Worm (Caenorhabditis elegans) whole organism, young adult: ENCODE data around the gene wdr-62.

Experiments
- B0261.1 ChIP-seq: sonication (generic microtip); optimal IDR thresholded peaks from 2 replicates; lab custom pipeline; 2016; ENCODE audit warnings: mild to moderate bottlenecking, missing genetic modification characterization, moderate library complexity, missing compliant biosample characterization
- B0336.3 ChIP-seq: fragments of 200-800 bp; sonication (Bioruptor generic); IDR thresholded peaks from 2 replicates; pipeline ENCODE4 v1.3.6; 2022; ENCODE audit warnings: missing genetic modification characterization, missing compliant biosample characterization
- D2030.7 ChIP-seq: fragments of 200-800 bp; sonication (Bioruptor generic); IDR thresholded peaks from 2 replicates; pipeline ENCODE4 v1.3.6; 2022; ENCODE audit warnings: missing genetic modification reagents, missing genetic modification characterization, missing compliant biosample characterization
- F10E7.11 ChIP-seq: sonication (generic microtip); optimal IDR thresholded peaks from 2 replicates; lab custom pipeline; 2017; ENCODE audit warnings: mild to moderate bottlenecking, missing genetic modification characterization, moderate library complexity, missing compliant biosample characterization
- F22D6.2 ChIP-seq: sonication (generic microtip); optimal IDR thresholded peaks from 2 replicates; lab custom pipeline; 2016; ENCODE audit warnings: mild to moderate bottlenecking, missing genetic modification characterization, missing compliant biosample characterization
- K11D2.4 ChIP-seq: fragments of 200-800 bp; sonication (Bioruptor generic); IDR thresholded peaks from 2 replicates; pipeline ENCODE4 v1.3.6; 2022; ENCODE audit warnings: missing genetic modification reagents, missing genetic modification characterization, missing compliant biosample characterization
- K12H6.12 ChIP-seq: fragments of 200-800 bp; sonication (Bioruptor generic); optimal IDR thresholded peaks from 2 replicates; lab custom pipeline; 2018; ENCODE audit warnings: mild to moderate bottlenecking, missing genetic modification characterization, missing compliant biosample characterization
- T07F8.4 ChIP-seq: sonication (generic microtip); optimal IDR thresholded peaks from 2 replicates; lab custom pipeline; 2016; ENCODE audit warnings: mild to moderate bottlenecking, missing genetic modification characterization, moderate library complexity, missing compliant biosample characterization
- Y95B8A.8 ChIP-seq: fragments of 200-800 bp; sonication (Bioruptor generic); IDR thresholded peaks from 2 replicates; pipeline ENCODE4 v1.3.6; 2022; ENCODE audit warnings: missing genetic modification reagents, missing genetic modification characterization, missing compliant biosample characterization
- ZK185.1 ChIP-seq: sonication (generic microtip); optimal IDR thresholded peaks from 2 replicates; lab custom pipeline; 2016; ENCODE audit warnings: mild to moderate bottlenecking, missing genetic modification characterization, missing compliant biosample characterization; ENCODE audit not compliant: poor library complexity, severe bottlenecking
- attf-5 ChIP-seq: fragments of 200-800 bp; sonication (Bioruptor generic); optimal IDR thresholded peaks from 2 replicates; lab custom pipeline; 2018; ENCODE audit warnings: mild to moderate bottlenecking, missing genetic modification characterization, missing compliant biosample characterization
- bed-2 ChIP-seq: fragments of 200-800 bp; sonication (Bioruptor generic); IDR thresholded peaks from 2 replicates; pipeline ENCODE4 v1.3.6; 2022; ENCODE audit warnings: missing genetic modification reagents, missing genetic modification characterization, missing compliant biosample characterization
- ccch-3 ChIP-seq: fragments of 200-800 bp; sonication (Bioruptor generic); optimal IDR thresholded peaks from 2 replicates; lab custom pipeline; 2018; ENCODE audit warnings: mild to moderate bottlenecking, missing genetic modification characterization, missing compliant biosample characterization
- cebp-1 ChIP-seq, 2 experiments: fragments of 200-800 bp in 1 of 2; sonication (Bioruptor generic) in 1 of 2; sonication (generic microtip) in 1 of 2; IDR thresholded peaks in 1 of 2; optimal IDR thresholded peaks in 1 of 2; 2 replicates each; pipeline versions ENCODE4 v1.3.6 to Lab custom; 2017 to 2022; ENCODE audit warnings: missing compliant biosample characterization in 2 of 2, missing genetic modification characterization in 2 of 2, mild to moderate bottlenecking in 1 of 2, missing genetic modification reagents in 1 of 2, moderate library complexity in 1 of 2
- ceh-58 ChIP-seq: fragments of 200-800 bp; sonication (Bioruptor generic); IDR thresholded peaks from 2 replicates; pipeline ENCODE4 v1.3.6; 2022; ENCODE audit warnings: missing genetic modification characterization, missing compliant biosample characterization
- ceh-79 ChIP-seq: sonication (generic microtip); optimal IDR thresholded peaks from 2 replicates; lab custom pipeline; 2017; ENCODE audit warnings: mild to moderate bottlenecking, missing genetic modification characterization, missing compliant biosample characterization
- efl-1 ChIP-seq: fragments of 150-350 bp; optimal IDR thresholded peaks from 2 replicates; lab custom pipeline; 2014; ENCODE audit warnings: missing biosample characterization, missing genetic modification reagents, missing genetic modification characterization
- hlh-26 ChIP-seq: fragments of 200-800 bp; sonication (Bioruptor generic); conservative IDR thresholded peaks from 2 replicates; pipeline ENCODE4 v1.3.6; 2022; ENCODE audit warnings: missing genetic modification reagents, missing genetic modification characterization, missing compliant biosample characterization
- hmg-20 ChIP-seq: fragments of 200-800 bp; sonication (Bioruptor generic); IDR thresholded peaks from 2 replicates; pipeline ENCODE4 v1.3.6; 2022; ENCODE audit warnings: missing genetic modification reagents, missing genetic modification characterization, missing compliant biosample characterization
- let-526 ChIP-seq: fragments of 200-800 bp; sonication (Bioruptor generic); IDR thresholded peaks from 2 replicates; pipeline ENCODE4 v1.3.6; 2022; ENCODE audit warnings: missing genetic modification reagents, missing genetic modification characterization, missing compliant biosample characterization
- lin-54 ChIP-seq: fragments of 200-800 bp; sonication (Bioruptor generic); optimal IDR thresholded peaks from 2 replicates; lab custom pipeline; 2018; ENCODE audit warnings: mild to moderate bottlenecking, missing genetic modification characterization, missing compliant biosample characterization
- nhr-80 ChIP-seq: sonication (generic microtip); optimal IDR thresholded peaks from 2 replicates; lab custom pipeline; 2016; ENCODE audit warnings: missing genetic modification characterization, missing compliant biosample characterization
- nhr-90 ChIP-seq: sonication (generic microtip); optimal IDR thresholded peaks from 2 replicates; lab custom pipeline; 2016; ENCODE audit warnings: missing genotype, mild to moderate bottlenecking, missing genetic modification characterization, missing compliant biosample characterization
- pbrm-1 ChIP-seq: fragments of 200-800 bp; sonication (Bioruptor generic); IDR thresholded peaks from 2 replicates; pipeline ENCODE4 v1.3.6; 2022; ENCODE audit warnings: missing genetic modification reagents, missing genetic modification characterization, missing compliant biosample characterization
- rcor-1 ChIP-seq: fragments of 200-800 bp; sonication (Bioruptor generic); IDR thresholded peaks from 2 replicates; pipeline ENCODE4 v1.3.6; 2022; ENCODE audit warnings: missing genetic modification reagents, missing genetic modification characterization, missing compliant biosample characterization
- sdz-38 ChIP-seq: sonication (generic microtip); optimal IDR thresholded peaks from 2 replicates; lab custom pipeline; 2016; ENCODE audit warnings: missing genotype, missing genetic modification characterization, missing compliant biosample characterization
- snpc-1.1 ChIP-seq: sonication (generic microtip); optimal IDR thresholded peaks from 2 replicates; lab custom pipeline; 2017; ENCODE audit warnings: missing genetic modification characterization, mild to moderate bottlenecking, missing compliant biosample characterization, antibody characterized with exemption, moderate library complexity, missing genotype, missing genetic modification reagents; ENCODE audit not compliant: insufficient read depth
- snpc-3.4 ChIP-seq: sonication (generic microtip); optimal IDR thresholded peaks from 2 replicates; lab custom pipeline; 2017; ENCODE audit warnings: missing genetic modification characterization, mild to moderate bottlenecking, missing compliant biosample characterization, antibody characterized with exemption, moderate library complexity, missing genotype, missing genetic modification reagents
- unc-130 ChIP-seq: sonication (generic microtip); optimal IDR thresholded peaks from 2 replicates; lab custom pipeline; 2016; ENCODE audit warnings: missing genetic modification reagents, missing genetic modification characterization, missing compliant biosample characterization
- zfh-2 ChIP-seq: fragments of 200-800 bp; sonication (Bioruptor generic); conservative IDR thresholded peaks from 2 replicates; pipeline ENCODE4 v1.3.6; 2022; ENCODE audit warnings: missing genetic modification reagents, missing genetic modification characterization, missing compliant biosample characterization
- ztf-18 ChIP-seq: sonication (generic microtip); optimal IDR thresholded peaks from 2 replicates; lab custom pipeline; 2016; ENCODE audit warnings: missing genotype, mild to moderate bottlenecking, missing genetic modification characterization, missing compliant biosample characterization
- ztf-25 ChIP-seq: fragments of 200-800 bp; sonication (Bioruptor generic); IDR thresholded peaks from 2 replicates; pipeline ENCODE4 v1.3.6; 2022; ENCODE audit warnings: missing genetic modification reagents, missing genetic modification characterization, missing compliant biosample characterization
- ztf-3 ChIP-seq: fragments of 200-800 bp; sonication (Bioruptor generic); optimal IDR thresholded peaks from 2 replicates; lab custom pipeline; 2018; ENCODE audit warnings: mild to moderate bottlenecking, missing genetic modification characterization, missing compliant biosample characterization
- ztf-6 ChIP-seq: fragments of 200-800 bp; sonication (Bioruptor generic); IDR thresholded peaks from 2 replicates; pipeline ENCODE4 v1.3.6; 2022; ENCODE audit warnings: missing genetic modification reagents, missing genetic modification characterization, missing compliant biosample characterization

wdr-62 gene

DNA sequence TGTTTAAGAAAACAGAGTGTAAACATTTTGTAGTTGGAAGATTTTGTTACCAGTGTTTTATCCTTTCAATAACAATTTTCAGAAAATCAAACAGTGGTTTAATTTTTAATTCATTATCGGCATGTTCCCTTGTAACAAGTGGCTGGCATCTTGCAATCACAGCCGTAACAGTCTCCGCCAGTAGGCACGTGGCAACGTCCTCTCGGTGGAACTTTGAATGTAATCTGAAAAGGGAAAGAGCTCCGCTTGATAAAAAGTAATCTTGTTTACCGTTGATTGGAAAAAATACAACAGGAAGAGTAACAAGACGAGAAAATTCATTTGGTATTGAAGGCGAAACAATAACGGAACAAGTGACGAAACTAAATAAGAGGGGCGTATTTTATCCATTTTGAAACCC lies 45.6 kb downstream of the wdr-62 start, which contains the start of gene K06A4.10 (continued):
- TF ChIP-seq lin-54 (GFP tag; lab: Kevin White, UChicago) (no peak), rcor-1 (GFP tag; lab: Robert Waterston, UW) (no peak), pbrm-1 (GFP tag; lab: Robert Waterston, UW) (no peak), let-526 (GFP tag; lab: Robert Waterston, UW) (0 out of 2 replicates have a peak, but pooled peaks have one; percentile 12), ccch-3 (GFP tag; lab: Kevin White, UChicago) (no peak), ceh-58 (no peak), T07F8.4 (tag; lab: Kevin White, UChicago) (no peak), K12H6.12 (tag; lab: Kevin White, UChicago) (no peak), K11D2.4 (GFP tag; lab: Robert Waterston, UW) (no peak), ZK185.1 (tag; lab: Kevin White, UChicago) (no peak), B0261.1 (tag; lab: Kevin White, UChicago) (no peak), cebp-1 (GFP tag; IDR thresholded peaks at IDR 0.05; lab: Robert Waterston, UW) (no peak), cebp-1 (tag; optimal IDR thresholded peaks at IDR 0.05; lab: Kevin White, UChicago) (peak; percentile 26), efl-1 (GFP tag; lab: Kevin White, UChicago) (no peak), F10E7.11 (no peak), F22D6.2 (tag; lab: Kevin White, UChicago) (no peak)

ce11 chrV:9491440-9492160 lies 47.8 kb downstream of the wdr-62 start, which contains the start of gene K06A4.7:
Gene K06A4.7 (minus strand): TSS chrV:9491490.
- TF ChIP-seq ceh-79 (tag; lab: Kevin White, UChicago) = no peak
- peak; percentile 63 for TF ChIP-seq nhr-80
- TF ChIP-seq attf-5 (GFP tag; lab: Kevin White, UChicago) = no peak

DNA sequence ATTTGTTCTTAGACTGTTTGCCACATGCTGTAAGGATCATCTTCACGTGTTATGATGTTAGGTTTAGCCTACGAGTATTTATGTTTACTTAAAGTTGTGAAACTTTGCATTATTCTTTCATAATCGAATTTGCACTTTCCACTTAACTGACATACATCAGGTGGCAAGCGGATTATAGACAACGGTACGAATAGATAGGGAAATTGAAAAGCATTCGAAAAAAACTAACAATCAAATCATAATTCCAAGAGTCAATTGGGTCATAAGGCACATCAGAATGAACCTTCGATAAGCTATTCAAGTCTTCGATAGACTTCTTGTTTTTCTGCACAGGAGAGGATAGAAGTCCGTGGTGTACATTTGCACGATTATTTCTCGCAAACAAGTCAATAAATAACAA lies 48.6 kb downstream of the wdr-62 start:
- TF ChIP-seq B0336.3 (no peak), cebp-1 (GFP tag; IDR thresholded peaks at IDR 0.05; lab: Robert Waterston, UW) (no peak), cebp-1 (tag; optimal IDR thresholded peaks at IDR 0.05; lab: Kevin White, UChicago) (no peak), nhr-80 (peak; percentile 49)

DNA sequence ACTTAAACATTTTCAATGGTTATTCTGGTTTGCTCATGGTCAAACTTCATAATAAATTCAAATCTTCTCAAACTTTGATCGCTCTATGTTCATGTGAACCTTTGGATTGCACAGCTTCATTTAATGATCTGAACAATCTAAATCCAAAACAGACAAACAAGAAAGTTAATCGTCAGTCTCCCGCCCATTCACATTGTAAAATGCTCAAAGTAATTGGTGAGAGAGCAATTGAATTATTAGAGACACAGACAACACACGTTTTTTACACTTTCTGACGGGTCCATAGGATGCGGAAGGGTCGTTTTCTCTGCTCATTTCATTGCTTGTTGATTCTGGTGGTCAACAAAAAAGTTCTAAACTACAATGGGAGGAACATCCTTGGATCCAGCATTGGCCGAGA lies 52.9 kb downstream of the wdr-62 start, which contains the start of gene gsnl-1:
Gene gsnl-1, plus strand, starts transcription at position 301 of the 400 bp plus-strand sequence.
- no peak for TF ChIP-seq K12H6.12 (tag; lab: Kevin White, UChicago)
- TF ChIP-seq nhr-90 (tag; lab: Kevin White, UChicago) = no peak
- no peak for TF ChIP-seq zfh-2 (GFP tag; lab: Robert Waterston, UW)
- TF ChIP-seq bed-2 (GFP tag; lab: Robert Waterston, UW) = no peak
- no peak for TF ChIP-seq ztf-25 (GFP tag; lab: Robert Waterston, UW)
- no peak for TF ChIP-seq unc-130 (GFP tag; lab: Kevin White, UChicago)

ce11 chrV:9499295-9499694 lies 55.4 kb downstream of the wdr-62 start:
- TF ChIP-seq D2030.7 (GFP tag; lab: Robert Waterston, UW) (no peak), ztf-18 (tag; lab: Kevin White, UChicago) (no peak), hmg-20 (GFP tag; lab: Robert Waterston, UW) (no peak), hlh-26 (GFP tag; lab: Robert Waterston, UW) (no peak), snpc-1.1 (no peak), sdz-38 (tag; lab: Kevin White, UChicago) (no peak), Y95B8A.8 (no peak), ztf-25 (GFP tag; lab: Robert Waterston, UW) (no peak), snpc-3.4 (tag; lab: Kevin White, UChicago) (no peak), ztf-6 (GFP tag; lab: Robert Waterston, UW) (no peak), ztf-3 (no peak)
